Fruit fly (Drosophila melanogaster) whole organism, prepupa: ENCODE results near the gene CG4374.

Experiments used
- Blimp-1 ChIP-seq: fragments of 200-800 bp; sonication (Bioruptor generic); optimal IDR thresholded peaks from 3 replicates; lab custom pipeline; 2017; ENCODE audit warnings: missing biosample characterization, missing genetic modification characterization, mild to moderate bottlenecking, moderate library complexity, missing genetic modification reagents
- CG10631 ChIP-seq: fragments of 200-800 bp; sonication (Bioruptor generic); optimal IDR thresholded peaks from 2 replicates; lab custom pipeline; 2016; ENCODE audit warnings: missing biosample characterization, missing genetic modification characterization
- CG11294 ChIP-seq: fragments of 200-800 bp; sonication (Bioruptor generic); IDR thresholded peaks from 2 replicates; pipeline ENCODE4 v1.3.6; 2022; ENCODE audit warnings: missing biosample characterization, missing genetic modification characterization
- CG11762 ChIP-seq: fragments of 200-800 bp; sonication (Bioruptor generic); optimal IDR thresholded peaks from 3 replicates; lab custom pipeline; 2016; ENCODE audit warnings: missing biosample characterization, missing genetic modification characterization; ENCODE audit not compliant: insufficient read depth
- CG11902 ChIP-seq: fragments of 200-800 bp; sonication (Bioruptor generic); optimal IDR thresholded peaks from 3 replicates; lab custom pipeline; 2016; ENCODE audit warnings: missing biosample characterization, missing genetic modification characterization
- CG15336 ChIP-seq: fragments of 200-800 bp; sonication (Bioruptor generic); IDR thresholded peaks from 2 replicates; pipeline ENCODE4 v1.3.6; 2022; ENCODE audit warnings: missing biosample characterization, missing genetic modification characterization
- CG1621 ChIP-seq: fragments of 200-800 bp; sonication (Bioruptor generic); optimal IDR thresholded peaks from 3 replicates; lab custom pipeline; 2018; ENCODE audit warnings: missing biosample characterization, mild to moderate bottlenecking, missing genetic modification characterization
- CG16779 ChIP-seq: fragments of 200-800 bp; sonication (Bioruptor generic); optimal IDR thresholded peaks from 3 replicates; lab custom pipeline; 2017; ENCODE audit warnings: missing biosample characterization, mild to moderate bottlenecking, missing genetic modification characterization
- CG3032 ChIP-seq: fragments of 200-800 bp; optimal IDR thresholded peaks from 2 replicates; lab custom pipeline; 2019; ENCODE audit warnings: missing biosample characterization, mild to moderate bottlenecking, missing genetic modification characterization, moderate library complexity
- CG31627 ChIP-seq: fragments of 200-800 bp; sonication (Bioruptor generic); optimal IDR thresholded peaks from 3 replicates; lab custom pipeline; 2016; ENCODE audit warnings: missing biosample characterization, missing genetic modification characterization
- CG32006 ChIP-seq: fragments of 200-800 bp; sonication (Bioruptor generic); optimal IDR thresholded peaks from 3 replicates; lab custom pipeline; 2017; ENCODE audit warnings: missing biosample characterization, mild to moderate bottlenecking, missing genetic modification characterization
- CG34406 ChIP-seq: fragments of 200-800 bp; sonication (Bioruptor generic); optimal IDR thresholded peaks from 3 replicates; lab custom pipeline; 2016; ENCODE audit warnings: missing biosample characterization, missing genetic modification characterization
- CG6276 ChIP-seq: fragments of 200-800 bp; sonication (Bioruptor generic); optimal IDR thresholded peaks from 2 replicates; lab custom pipeline; 2017; ENCODE audit warnings: missing biosample characterization, mild to moderate bottlenecking, missing genetic modification characterization
- CG6792 ChIP-seq: fragments of 200-800 bp; sonication (Bioruptor generic); optimal IDR thresholded peaks from 3 replicates; lab custom pipeline; 2016; ENCODE audit warnings: missing biosample characterization, missing genetic modification characterization
- CG6808 ChIP-seq: fragments of 200-800 bp; sonication (Bioruptor generic); optimal IDR thresholded peaks from 3 replicates; lab custom pipeline; 2017; ENCODE audit warnings: missing biosample characterization, missing genetic modification characterization, mild to moderate bottlenecking, moderate library complexity, missing genetic modification reagents
- CG6854 ChIP-seq: fragments of 200-800 bp; sonication (Bioruptor generic); optimal IDR thresholded peaks from 2 replicates; lab custom pipeline; 2017; ENCODE audit warnings: missing biosample characterization, mild to moderate bottlenecking, missing genetic modification characterization
- CG8319 ChIP-seq: fragments of 200-800 bp; sonication (Bioruptor generic); optimal IDR thresholded peaks from 3 replicates; lab custom pipeline; 2016; ENCODE audit warnings: missing biosample characterization, missing genetic modification characterization
- CG8632 ChIP-seq: fragments of 200-800 bp; sonication (Bioruptor generic); optimal IDR thresholded peaks from 3 replicates; lab custom pipeline; 2016; ENCODE audit warnings: missing biosample characterization, missing genetic modification characterization
- CG9139 ChIP-seq: fragments of 200-800 bp; sonication (Bioruptor generic); optimal IDR thresholded peaks from 3 replicates; lab custom pipeline; 2017; ENCODE audit warnings: missing biosample characterization, mild to moderate bottlenecking, missing genetic modification characterization
- Eip75B ChIP-seq: fragments of 200-800 bp; sonication (Bioruptor generic); optimal IDR thresholded peaks from 3 replicates; lab custom pipeline; 2016; ENCODE audit warnings: missing biosample characterization, missing genetic modification characterization
- Eip93F ChIP-seq: fragments of 200-800 bp; sonication (Bioruptor generic); optimal IDR thresholded peaks from 2 replicates; lab custom pipeline; 2016; ENCODE audit warnings: missing biosample characterization, mild to moderate bottlenecking, missing genetic modification characterization
- Ets21C ChIP-seq: fragments of 200-800 bp; sonication (Bioruptor generic); optimal IDR thresholded peaks from 3 replicates; lab custom pipeline; 2016; ENCODE audit warnings: missing biosample characterization, missing genetic modification characterization
- Ets96B ChIP-seq: fragments of 200-800 bp; optimal IDR thresholded peaks from 2 replicates; lab custom pipeline; 2019; ENCODE audit warnings: missing biosample characterization, mild to moderate bottlenecking, missing genetic modification characterization, moderate library complexity
- Gug ChIP-seq: fragments of 200-800 bp; sonication (Bioruptor generic); IDR thresholded peaks from 2 replicates; pipeline ENCODE4 v1.3.6; 2022; ENCODE audit warnings: missing biosample characterization, missing genetic modification characterization
- Hr39 ChIP-seq: fragments of 200-800 bp; sonication (Bioruptor generic); optimal IDR thresholded peaks from 2 replicates; lab custom pipeline; 2016; ENCODE audit warnings: missing biosample characterization, missing genetic modification characterization
- Hr4 ChIP-seq: fragments of 200-800 bp; sonication (Bioruptor generic); optimal IDR thresholded peaks from 3 replicates; lab custom pipeline; 2016; ENCODE audit warnings: missing biosample characterization, missing genetic modification characterization
- Lpt ChIP-seq: fragments of 200-800 bp; sonication (Bioruptor generic); optimal IDR thresholded peaks from 3 replicates; lab custom pipeline; 2016; ENCODE audit warnings: missing biosample characterization, missing genetic modification characterization
- Met ChIP-seq: fragments of 200-800 bp; sonication (Bioruptor generic); optimal IDR thresholded peaks from 3 replicates; lab custom pipeline; 2016; ENCODE audit warnings: missing biosample characterization, missing genetic modification characterization
- OdsH ChIP-seq: fragments of 200-800 bp; sonication (Bioruptor generic); optimal IDR thresholded peaks from 3 replicates; lab custom pipeline; 2016; ENCODE audit warnings: missing biosample characterization, missing genetic modification characterization
- Smox ChIP-seq: fragments of 200-800 bp; sonication (Bioruptor generic); optimal IDR thresholded peaks from 3 replicates; lab custom pipeline; 2016; ENCODE audit warnings: missing biosample characterization, missing genetic modification characterization
- Sox14 ChIP-seq: fragments of 200-800 bp; sonication (Bioruptor generic); optimal IDR thresholded peaks from 3 replicates; lab custom pipeline; 2016; ENCODE audit warnings: missing biosample characterization, missing genetic modification characterization
- achi ChIP-seq: fragments of 200-800 bp; sonication (Bioruptor generic); optimal IDR thresholded peaks from 3 replicates; lab custom pipeline; 2016; ENCODE audit warnings: missing biosample characterization, missing genetic modification characterization
- acj6 ChIP-seq: fragments of 200-800 bp; sonication (Bioruptor generic); optimal IDR thresholded peaks from 3 replicates; lab custom pipeline; 2016; ENCODE audit warnings: missing biosample characterization, missing genetic modification characterization
- cyc ChIP-seq: fragments of 200-800 bp; sonication (Bioruptor generic); optimal IDR thresholded peaks from 3 replicates; lab custom pipeline; 2016; ENCODE audit warnings: missing biosample characterization, missing genetic modification characterization
- dsx ChIP-seq: fragments of 200-800 bp; optimal IDR thresholded peaks from 3 replicates; lab custom pipeline; 2019; ENCODE audit warnings: missing biosample characterization, mild to moderate bottlenecking, missing genetic modification characterization, moderate library complexity; ENCODE audit not compliant: poor library complexity, severe bottlenecking
- eg ChIP-seq: fragments of 200-800 bp; sonication (Bioruptor generic); IDR thresholded peaks from 3 replicates; pipeline ENCODE4 v1.3.6; 2022; ENCODE audit warnings: missing biosample characterization, missing genetic modification characterization
- esn ChIP-seq: fragments of 200-800 bp; sonication (Bioruptor generic); optimal IDR thresholded peaks from 2 replicates; lab custom pipeline; 2016; ENCODE audit warnings: missing biosample characterization, mild to moderate bottlenecking, missing genetic modification characterization, moderate library complexity
- fd59A ChIP-seq: fragments of 200-800 bp; sonication (Bioruptor generic); optimal IDR thresholded peaks from 2 replicates; lab custom pipeline; 2017; ENCODE audit warnings: missing biosample characterization, mild to moderate bottlenecking, missing genetic modification characterization, missing genetic modification reagents
- fd85E ChIP-seq: fragments of 200-800 bp; sonication (Bioruptor generic); optimal IDR thresholded peaks from 3 replicates; lab custom pipeline; 2016; ENCODE audit warnings: missing biosample characterization, missing genetic modification characterization
- fkh ChIP-seq: fragments of 200-800 bp; sonication (Bioruptor generic); optimal IDR thresholded peaks from 3 replicates; lab custom pipeline; 2017; ENCODE audit warnings: missing biosample characterization, mild to moderate bottlenecking, missing genetic modification characterization, moderate library complexity
- lz ChIP-seq: fragments of 200-800 bp; sonication (Bioruptor generic); optimal IDR thresholded peaks from 3 replicates; lab custom pipeline; 2016; ENCODE audit warnings: missing biosample characterization, missing genetic modification characterization
- net ChIP-seq: fragments of 200-800 bp; sonication (Bioruptor generic); optimal IDR thresholded peaks from 3 replicates; lab custom pipeline; 2016; ENCODE audit warnings: missing biosample characterization, missing genetic modification characterization
- pdm3 ChIP-seq: fragments of 200-800 bp; sonication (Bioruptor generic); optimal IDR thresholded peaks from 3 replicates; lab custom pipeline; 2016; ENCODE audit warnings: missing biosample characterization, missing genetic modification characterization
- salr ChIP-seq, 2 experiments: fragments of 200-800 bp; sonication (Bioruptor generic); optimal IDR thresholded peaks; 3 replicates each; lab custom pipeline; 2016 to 2018; ENCODE audit warnings: missing biosample characterization in 2 of 2, missing genetic modification characterization in 2 of 2, mild to moderate bottlenecking in 1 of 2
- spab ChIP-seq: fragments of 200-800 bp; sonication (Bioruptor generic); optimal IDR thresholded peaks from 2 replicates; lab custom pipeline; 2017; ENCODE audit warnings: missing biosample characterization, mild to moderate bottlenecking, missing genetic modification characterization, missing genetic modification reagents
- ss ChIP-seq, 2 experiments: fragments of 200-800 bp; sonication (Bioruptor generic); optimal IDR thresholded peaks; 2 replicates in 1 of 2; 3 replicates in 1 of 2; lab custom pipeline; 2017 to 2018; ENCODE audit warnings: mild to moderate bottlenecking in 2 of 2, missing biosample characterization in 2 of 2, missing genetic modification characterization in 2 of 2, moderate library complexity in 1 of 2
- topi ChIP-seq: fragments of 200-800 bp; sonication (Bioruptor generic); optimal IDR thresholded peaks from 3 replicates; lab custom pipeline; 2016; ENCODE audit warnings: missing biosample characterization, missing genetic modification characterization
- vri ChIP-seq: fragments of 200-800 bp; sonication (Bioruptor generic); optimal IDR thresholded peaks from 3 replicates; lab custom pipeline; 2016; ENCODE audit warnings: missing biosample characterization, mild to moderate bottlenecking, missing genetic modification characterization

CG4374 gene

DNA sequence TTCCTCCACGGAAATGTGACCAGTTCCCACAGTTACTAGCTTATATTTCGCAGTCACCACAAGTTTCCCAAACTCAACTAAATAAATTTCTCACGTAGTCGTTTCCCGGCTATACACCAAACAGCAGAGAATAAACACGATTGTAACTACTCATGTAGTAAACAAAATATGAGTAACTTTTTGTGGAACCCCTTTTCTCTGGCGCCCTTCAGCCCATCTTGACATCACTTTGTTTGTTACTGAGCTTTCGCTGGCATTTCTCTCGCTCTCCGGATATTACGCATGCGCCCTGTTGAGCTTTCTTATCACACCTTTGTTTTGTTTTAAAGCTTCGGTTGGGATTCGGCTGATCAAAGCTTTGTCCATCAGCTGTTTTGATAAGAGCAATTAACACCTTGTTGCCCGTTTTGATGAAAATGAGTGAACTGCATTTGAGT lies 86.0 kb downstream of the CG4374 start (continued):
- TF ChIP-seq vri (GFP tag; lab: Kevin White, UChicago) (peak; percentile 19), net (GFP tag; lab: Kevin White, UChicago) (no peak), Ets96B (no peak), CG16779 (peak; percentile 41), dsx (GFP tag; lab: Kevin White, UChicago) (no peak), CG11294 (no peak), CG6854 (GFP tag; lab: Kevin White, UChicago) (no peak), cyc (GFP tag; lab: Kevin White, UChicago) (no peak)
- TF ChIP-seq, all 60 proteins: peak for 6

DNA sequence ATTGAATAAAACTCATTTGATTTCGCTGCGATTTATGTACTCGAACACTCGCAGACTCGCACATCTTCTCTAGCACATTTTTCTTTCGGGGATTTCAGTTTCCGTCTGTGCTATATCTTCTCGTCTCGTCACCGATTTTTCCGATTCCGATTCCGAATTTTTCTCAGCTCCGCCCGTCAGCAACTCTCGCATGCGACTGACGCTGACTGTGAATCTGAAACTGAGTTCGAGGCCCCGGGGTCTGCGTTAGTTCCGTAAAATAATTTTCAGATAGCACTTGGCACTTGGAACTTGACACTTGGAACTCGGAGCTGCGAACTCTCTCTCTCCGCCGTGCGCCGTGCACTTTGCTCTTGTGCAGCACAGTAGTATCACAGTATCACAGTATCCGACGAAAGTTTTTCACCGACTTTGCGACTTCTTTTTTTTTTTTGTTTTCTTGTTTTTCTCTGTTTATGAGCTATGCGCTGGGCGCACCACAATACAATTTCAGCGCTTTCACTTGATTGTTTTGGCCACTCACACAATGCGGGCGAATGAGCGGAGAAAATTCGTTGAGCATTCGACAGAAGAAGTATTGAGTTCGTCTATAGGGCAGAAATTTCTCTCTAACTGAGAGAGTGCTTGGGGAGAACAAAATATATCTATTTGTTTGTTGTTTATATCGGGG lies 87.4 kb downstream of the CG4374 start, which contains the start of gene CG4393:
Gene CG4393 (minus strand): TSS at position 187 of the 670 bp plus-strand sequence.
- TF ChIP-seq lz (GFP tag; lab: Kevin White, UChicago): no peak
- TF ChIP-seq CG6854 (GFP tag; lab: Kevin White, UChicago): peak; percentile 40
- TF ChIP-seq net (GFP tag; lab: Kevin White, UChicago): peak; percentile 50
- TF ChIP-seq CG32006 (GFP tag; lab: Kevin White, UChicago): peak; percentile 36
- peak; percentile 27 for TF ChIP-seq CG1621 (tag; lab: Kevin White, UChicago)
- TF ChIP-seq CG9139: peak; percentile 56
- no peak for TF ChIP-seq topi (GFP tag; lab: Kevin White, UChicago)
- no peak for TF ChIP-seq pdm3
- TF ChIP-seq CG8632 (GFP tag; lab: Kevin White, UChicago): no peak
- TF ChIP-seq dsx (GFP tag; lab: Kevin White, UChicago): no peak
- TF ChIP-seq eg (GFP tag; lab: Robert Waterston, UW): peak; percentile 73
- peak in 1 of 2 experiments; percentile 41 for TF ChIP-seq salr (GFP tag; optimal IDR thresholded peaks at IDR 0.05; lab: Kevin White, UChicago)
- TF ChIP-seq Ets21C (GFP tag; lab: Kevin White, UChicago): no peak
- TF ChIP-seq spab (GFP tag; lab: Kevin White, UChicago): peak; percentile 41
- TF ChIP-seq Met (GFP tag; lab: Kevin White, UChicago): no peak
- TF ChIP-seq CG11762 (GFP tag; lab: Kevin White, UChicago): no peak
- TF ChIP-seq acj6 (GFP tag; lab: Kevin White, UChicago): no peak
- TF ChIP-seq CG31627 (GFP tag; lab: Kevin White, UChicago): no peak
- no peak for TF ChIP-seq CG11902 (GFP tag; lab: Kevin White, UChicago)
- TF ChIP-seq Blimp-1 (GFP tag; lab: Kevin White, UChicago): no peak
- TF ChIP-seq cyc (GFP tag; lab: Kevin White, UChicago): no peak
- peak; percentile 61 for TF ChIP-seq CG6808
- TF ChIP-seq Eip93F (GFP tag; lab: Kevin White, UChicago): no peak
- TF ChIP-seq CG15336 (GFP tag; lab: Robert Waterston, UW): peak; percentile 73
- no peak for TF ChIP-seq CG3032 (tag; lab: Kevin White, UChicago)
- TF ChIP-seq Ets96B: no peak
- TF ChIP-seq fd59A: no peak
- TF ChIP-seq Gug: no peak
- TF ChIP-seq CG6276 (GFP tag; lab: Kevin White, UChicago): peak; percentile 77
- no peak for TF ChIP-seq fd85E (GFP tag; lab: Kevin White, UChicago)
- no peak for TF ChIP-seq CG8319 (GFP tag; lab: Kevin White, UChicago)
- peak; percentile 59 for TF ChIP-seq Lpt (GFP tag; lab: Kevin White, UChicago)
- TF ChIP-seq Hr4 (GFP tag; lab: Kevin White, UChicago): no peak
- TF ChIP-seq achi (GFP tag; lab: Kevin White, UChicago): no peak
- TF ChIP-seq CG34406 (GFP tag; lab: Kevin White, UChicago): no peak
- peak; percentile 28 to 35 for TF ChIP-seq ss (GFP tag; optimal IDR thresholded peaks at IDR 0.05; lab: Kevin White, UChicago)
- no peak for TF ChIP-seq fkh (GFP tag; lab: Kevin White, UChicago)
- TF ChIP-seq Hr39 (GFP tag; lab: Kevin White, UChicago): no peak
- TF ChIP-seq esn (GFP tag; lab: Kevin White, UChicago): no peak
- no peak for TF ChIP-seq CG10631 (GFP tag; lab: Kevin White, UChicago)
- TF ChIP-seq Smox (GFP tag; lab: Kevin White, UChicago): no peak
- TF ChIP-seq CG11294: no peak
- TF ChIP-seq Sox14: peak; percentile 18
- peak; percentile 10 for TF ChIP-seq CG6792 (GFP tag; lab: Kevin White, UChicago)
- no peak for TF ChIP-seq OdsH (GFP tag; lab: Kevin White, UChicago)
- TF ChIP-seq Eip75B (GFP tag; lab: Kevin White, UChicago): no peak
